Fruit fly (Drosophila melanogaster): ENCODE data around the gene CG4887.

Gene CG4887

dm6 chr2L:1172704-1173107 lies at the start of gene CG4887, which contains the start of gene Charon (continued):
- peak; percentile 83 for TF ChIP-seq CG15601 (tag; optimal IDR thresholded peaks at IDR 0.05)
- TF ChIP-seq CG7987 (GFP tag; optimal IDR thresholded peaks at IDR 0.05), result peak; percentile 35
- TF ChIP-seq BEAF-32 (GFP tag; optimal IDR thresholded peaks at IDR 0.05), result peak; percentile 84
- TF ChIP-seq D (optimal IDR thresholded peaks at IDR 0.05), result no peak
- TF ChIP-seq D (GFP tag; optimal IDR thresholded peaks at IDR 0.05), result no peak
- TF ChIP-seq CG13894 (tag; optimal IDR thresholded peaks at IDR 0.05), result peak; percentile 86
- peak; percentile 33 for TF ChIP-seq Dp (GFP tag; optimal IDR thresholded peaks at IDR 0.05)
- peak; percentile 83 for TF ChIP-seq Myb (GFP tag; optimal IDR thresholded peaks at IDR 0.05)
- peak; percentile 75 for TF ChIP-seq Meics (GFP tag; optimal IDR thresholded peaks at IDR 0.05)
- TF ChIP-seq gt (GFP tag; IDR thresholded peaks at IDR 0.05), result peak; percentile 49; the same call in 1 of the 2 replicates
- TF ChIP-seq HHEX (GFP tag; optimal IDR thresholded peaks at IDR 0.05), result peak; percentile 73
- peak; percentile 40 for TF ChIP-seq da (GFP tag; optimal IDR thresholded peaks at IDR 0.05)
- TF ChIP-seq Hand (GFP tag; optimal IDR thresholded peaks at IDR 0.05), result peak; percentile 37
- TF ChIP-seq CrebB (tag; optimal IDR thresholded peaks at IDR 0.05), result peak; percentile 52
- TF ChIP-seq tin (GFP tag; optimal IDR thresholded peaks at IDR 0.05), result peak; percentile 87
- TF ChIP-seq CG3726 (GFP tag; IDR thresholded peaks at IDR 0.05), result no peak; the same call in 1 of the 3 replicates
- no peak for TF ChIP-seq CG7839 (tag; optimal IDR thresholded peaks at IDR 0.05)
- TF ChIP-seq CG11398 (GFP tag; optimal IDR thresholded peaks at IDR 0.05), result peak; percentile 67
- TF ChIP-seq ranshi (GFP tag; IDR thresholded peaks at IDR 0.05), result peak; percentile 80; the same call in 1 of the 2 replicates
- TF ChIP-seq CG14014 (GFP tag; IDR thresholded peaks at IDR 0.05), result peak; percentile 71
- no peak for TF ChIP-seq bowl (GFP tag; IDR thresholded peaks at IDR 0.05)
- TF ChIP-seq slou (GFP tag; optimal IDR thresholded peaks at IDR 0.05), result peak; percentile 84
- TF ChIP-seq bigmax (GFP tag; optimal IDR thresholded peaks at IDR 0.05), result no peak
- peak; percentile 57 for TF ChIP-seq CG31388 (GFP tag; optimal IDR thresholded peaks at IDR 0.05)
- TF ChIP-seq Bdp1 (GFP tag; optimal IDR thresholded peaks at IDR 0.05), result peak; percentile 71
- TF ChIP-seq pho (GFP tag; optimal IDR thresholded peaks at IDR 0.05), result peak; percentile 89
- peak; percentile 61 for TF ChIP-seq Rx (GFP tag; IDR thresholded peaks at IDR 0.05)
- TF ChIP-seq Nf-YB (GFP tag; optimal IDR thresholded peaks at IDR 0.05), result no peak
- TF ChIP-seq gcm (GFP tag; optimal IDR thresholded peaks at IDR 0.05), result no peak

dm6 chr2L:1123078-1123818 lies 49.6 kb upstream of the CG4887 start:
- peak; percentile 70 for TF ChIP-seq Sox102F (GFP tag; optimal IDR thresholded peaks at IDR 0.05)
- no peak for TF ChIP-seq CG12236 (GFP tag; optimal IDR thresholded peaks at IDR 0.05)
- TF ChIP-seq btn (GFP tag; optimal IDR thresholded peaks at IDR 0.05), result no peak
- TF ChIP-seq TFAM (GFP tag; optimal IDR thresholded peaks at IDR 0.05), result no peak
- TF ChIP-seq CG17361 (GFP tag; IDR thresholded peaks at IDR 0.05), result peak; percentile 60; the same call in 2 of the 3 replicates
- TF ChIP-seq Hr51 (GFP tag; optimal IDR thresholded peaks at IDR 0.05), result no peak
- TF ChIP-seq CG1603 (tag; optimal IDR thresholded peaks at IDR 0.05), result peak; percentile 50
- no peak for TF ChIP-seq sim (GFP tag; IDR thresholded peaks at IDR 0.05)
- no peak for TF ChIP-seq shn (GFP tag; optimal IDR thresholded peaks at IDR 0.05)
- peak; percentile 66 for TF ChIP-seq MTF-1 (GFP tag; optimal IDR thresholded peaks at IDR 0.05; ENCODE audit: borderline replicate concordance)
- 0 out of 2 replicates have a peak, but pooled peaks have one; percentile 16 for TF ChIP-seq H2.0 (GFP tag; IDR thresholded peaks at IDR 0.05)
- peak; percentile 30 for TF ChIP-seq CG10267 (tag; optimal IDR thresholded peaks at IDR 0.05)
- TF ChIP-seq luna (GFP tag; optimal IDR thresholded peaks at IDR 0.05), result no peak
- TF ChIP-seq caup (GFP tag; optimal IDR thresholded peaks at IDR 0.05; ENCODE audit: severe bottlenecking), result peak; percentile 19
- TF ChIP-seq CG15011 (GFP tag; optimal IDR thresholded peaks at IDR 0.05), result no peak
- TF ChIP-seq Lhr (GFP tag; optimal IDR thresholded peaks at IDR 0.05), result peak; percentile 52
- no peak for TF ChIP-seq CG9437 (GFP tag; optimal IDR thresholded peaks at IDR 0.05)
- no peak for TF ChIP-seq twi (tag; optimal IDR thresholded peaks at IDR 0.05)
- TF ChIP-seq CG5245 (GFP tag; optimal IDR thresholded peaks at IDR 0.05), result peak; percentile 21
- TF ChIP-seq Antp (GFP tag; optimal IDR thresholded peaks at IDR 0.05), result no peak
- TF ChIP-seq chn (GFP tag; optimal IDR thresholded peaks at IDR 0.05), result no peak
